Fruit fly (Drosophila melanogaster) whole organism, embryonic: ENCODE results near the gene Cep97.

Source experiments
- BEAF-32 ChIP-seq: fragments of 200-800 bp; sonication (Bioruptor generic); optimal IDR thresholded peaks from 3 replicates; lab custom pipeline; 2017; ENCODE audit warnings: missing biosample characterization, missing genetic modification characterization, mild to moderate bottlenecking, moderate library complexity, missing genetic modification reagents
- CG1024 ChIP-seq: fragments of 200-800 bp; sonication (Bioruptor generic); IDR thresholded peaks from 2 replicates; pipeline ENCODE4 v1.3.6; 2022; ENCODE audit warnings: missing biosample characterization, missing genetic modification characterization
- CG10366 ChIP-seq: fragments of 200-800 bp; sonication (Bioruptor generic); IDR thresholded peaks from 2 replicates; pipeline ENCODE4 v1.3.6; 2022; ENCODE audit warnings: missing biosample characterization, missing genetic modification characterization
- CG10565 ChIP-seq: fragments of 200-800 bp; sonication (Bioruptor generic); optimal IDR thresholded peaks from 3 replicates; lab custom pipeline; 2016; ENCODE audit warnings: missing biosample characterization, mild to moderate bottlenecking, missing genetic modification characterization
- CG11093 ChIP-seq: fragments of 200-800 bp; sonication (Bioruptor generic); IDR thresholded peaks from 3 replicates; pipeline ENCODE4 v1.3.6; 2022; ENCODE audit warnings: missing biosample characterization, missing genetic modification characterization
- CG12744 ChIP-seq: fragments of 200-800 bp; sonication (Bioruptor generic); optimal IDR thresholded peaks from 2 replicates; lab custom pipeline; 2016; ENCODE audit warnings: missing biosample characterization, missing genetic modification characterization
- CG14710 ChIP-seq: fragments of 200-800 bp; sonication (Bioruptor generic); optimal IDR thresholded peaks from 3 replicates; lab custom pipeline; 2019; ENCODE audit warnings: missing biosample characterization, mild to moderate bottlenecking, missing genetic modification characterization, moderate library complexity
- CG16813 ChIP-seq: fragments of 200-800 bp; sonication (Bioruptor generic); IDR thresholded peaks from 3 replicates; pipeline ENCODE4 v1.3.6; 2022; ENCODE audit warnings: missing biosample characterization, missing genetic modification characterization; ENCODE audit not compliant: partially characterized antibody
- CG2712 ChIP-seq: fragments of 200-800 bp; optimal IDR thresholded peaks from 3 replicates; lab custom pipeline; 2019; ENCODE audit warnings: missing biosample characterization, mild to moderate bottlenecking, missing genetic modification characterization, moderate library complexity
- CG3995 ChIP-seq: fragments of 200-800 bp; sonication (Bioruptor generic); optimal IDR thresholded peaks from 3 replicates; lab custom pipeline; 2016; ENCODE audit warnings: missing biosample characterization, missing genetic modification characterization
- CG5245 ChIP-seq: fragments of 200-800 bp; sonication (Bioruptor generic); optimal IDR thresholded peaks from 3 replicates; lab custom pipeline; 2016; ENCODE audit warnings: missing biosample characterization, missing genetic modification characterization
- CG6654 ChIP-seq: fragments of 200-800 bp; sonication (Bioruptor generic); optimal IDR thresholded peaks from 2 replicates; lab custom pipeline; 2017; ENCODE audit warnings: missing biosample characterization, mild to moderate bottlenecking, missing genetic modification characterization
- CG6854 ChIP-seq: fragments of 200-800 bp; sonication (Bioruptor generic); optimal IDR thresholded peaks from 3 replicates; lab custom pipeline; 2017; ENCODE audit warnings: missing biosample characterization, mild to moderate bottlenecking, missing genetic modification characterization
- CG7556 ChIP-seq: fragments of 200-800 bp; sonication (Bioruptor generic); optimal IDR thresholded peaks from 2 replicates; lab custom pipeline; 2017; ENCODE audit warnings: missing biosample characterization, mild to moderate bottlenecking, missing genetic modification characterization
- CG8924 ChIP-seq: fragments of 200-800 bp; optimal IDR thresholded peaks from 3 replicates; lab custom pipeline; 2019; ENCODE audit warnings: missing biosample characterization, mild to moderate bottlenecking, missing genetic modification characterization, moderate library complexity
- CG9797 ChIP-seq: fragments of 200-800 bp; sonication (Bioruptor generic); optimal IDR thresholded peaks from 3 replicates; lab custom pipeline; 2018; ENCODE audit warnings: missing biosample characterization, mild to moderate bottlenecking, missing genetic modification characterization
- CoRest ChIP-seq: fragments of 200-800 bp; sonication (Bioruptor generic); optimal IDR thresholded peaks from 3 replicates; lab custom pipeline; 2018; ENCODE audit warnings: missing biosample characterization, mild to moderate bottlenecking, missing genetic modification characterization, moderate library complexity
- Doc3 ChIP-seq: fragments of 200-800 bp; sonication (Bioruptor generic); IDR thresholded peaks from 3 replicates; pipeline ENCODE4 v1.3.6; 2022; ENCODE audit warnings: missing biosample characterization, missing genetic modification characterization; ENCODE audit not compliant: partially characterized antibody
- Dp ChIP-seq: fragments of 200-800 bp; sonication (Bioruptor generic); optimal IDR thresholded peaks from 2 replicates; lab custom pipeline; 2018; ENCODE audit warnings: missing biosample characterization, mild to moderate bottlenecking, missing genetic modification characterization, moderate library complexity
- Hr3 ChIP-seq: fragments of 200-800 bp; sonication (Bioruptor generic); optimal IDR thresholded peaks from 3 replicates; lab custom pipeline; 2016; ENCODE audit warnings: missing biosample characterization, missing genetic modification characterization
- MBD-R2 ChIP-seq: fragments of 200-800 bp; sonication (Bioruptor generic); IDR thresholded peaks from 2 replicates; pipeline ENCODE4 v1.3.6; 2022; ENCODE audit warnings: missing biosample characterization, missing genetic modification characterization
- Med ChIP-seq: fragments of 200-800 bp; sonication (Bioruptor generic); peaks from one replicate; lab custom pipeline; 2016; ENCODE audit warnings: missing biosample characterization, missing genetic modification characterization, mild to moderate bottlenecking, inconsistent platforms, moderate library complexity
- bbx ChIP-seq: fragments of 200-800 bp; sonication (Bioruptor generic); IDR thresholded peaks from 2 replicates; pipeline ENCODE4 v1.3.6; 2022; ENCODE audit warnings: missing biosample characterization, missing genetic modification characterization; ENCODE audit not compliant: partially characterized antibody
- cato ChIP-seq: fragments of 200-800 bp; sonication (Bioruptor generic); optimal IDR thresholded peaks from 2 replicates; lab custom pipeline; 2016; ENCODE audit warnings: missing biosample characterization, missing genetic modification characterization, borderline replicate concordance
- chif ChIP-seq, 2 experiments: fragments of 200-800 bp; sonication (Bioruptor generic); optimal IDR thresholded peaks; 3 replicates each; lab custom pipeline; 2016; ENCODE audit warnings: missing biosample characterization in 2 of 2, missing genetic modification characterization in 2 of 2
- chinmo ChIP-seq: fragments of 200-800 bp; sonication (Bioruptor generic); IDR thresholded peaks from 4 replicates; pipeline ENCODE4 v1.3.6; 2022; ENCODE audit warnings: missing biosample characterization, missing genetic modification characterization; ENCODE audit not compliant: partially characterized antibody
- ewg ChIP-seq: fragments of 200-800 bp; sonication (Bioruptor generic); optimal IDR thresholded peaks from 3 replicates; lab custom pipeline; 2017; ENCODE audit warnings: mild to moderate bottlenecking, missing biosample characterization, missing genetic modification reagents, missing genetic modification characterization
- gcm2 ChIP-seq: fragments of 200-800 bp; sonication (Bioruptor generic); optimal IDR thresholded peaks from 2 replicates; lab custom pipeline; 2016; ENCODE audit warnings: missing biosample characterization, missing genetic modification characterization
- gfzf ChIP-seq: fragments of 200-800 bp; sonication (Bioruptor generic); optimal IDR thresholded peaks from 2 replicates; lab custom pipeline; 2016; ENCODE audit warnings: missing biosample characterization, mild to moderate bottlenecking, missing genetic modification characterization, moderate library complexity
- her ChIP-seq: fragments of 200-800 bp; sonication (Bioruptor generic); optimal IDR thresholded peaks from 2 replicates; lab custom pipeline; 2016; ENCODE audit warnings: missing biosample characterization, missing genetic modification characterization
- ind ChIP-seq: fragments of 200-800 bp; sonication (Bioruptor generic); optimal IDR thresholded peaks from 3 replicates; lab custom pipeline; 2016; ENCODE audit warnings: missing biosample characterization, missing genetic modification characterization
- inv ChIP-seq: fragments of 200-800 bp; sonication (Bioruptor generic); IDR thresholded peaks from 2 replicates; pipeline ENCODE4 v1.3.6; 2022; ENCODE audit warnings: missing biosample characterization, missing genetic modification characterization; ENCODE audit not compliant: partially characterized antibody
- jing ChIP-seq: fragments of 200-800 bp; sonication (Bioruptor generic); optimal IDR thresholded peaks from 2 replicates; lab custom pipeline; 2018; ENCODE audit warnings: missing biosample characterization, mild to moderate bottlenecking, missing genetic modification characterization
- knrl ChIP-seq: fragments of 200-800 bp; sonication (Bioruptor generic); IDR thresholded peaks from 3 replicates; pipeline ENCODE4 v1.3.6; 2022; ENCODE audit warnings: missing biosample characterization, missing genetic modification characterization; ENCODE audit not compliant: partially characterized antibody
- lab ChIP-seq: fragments of 200-800 bp; sonication (Bioruptor generic); optimal IDR thresholded peaks from 3 replicates; lab custom pipeline; 2017; ENCODE audit warnings: missing biosample characterization, missing genetic modification characterization, mild to moderate bottlenecking, moderate library complexity, missing genetic modification reagents
- nerfin-2 ChIP-seq: fragments of 200-800 bp; sonication (Bioruptor generic); IDR thresholded peaks from 2 replicates; pipeline ENCODE4 v1.3.6; 2022; ENCODE audit warnings: missing biosample characterization, missing genetic modification characterization; ENCODE audit not compliant: partially characterized antibody
- nmo ChIP-seq: fragments of 200-800 bp; sonication (Bioruptor generic); optimal IDR thresholded peaks from 2 replicates; lab custom pipeline; 2018; ENCODE audit warnings: missing biosample characterization, mild to moderate bottlenecking, missing genetic modification characterization, moderate library complexity
- nom ChIP-seq: fragments of 200-800 bp; sonication (Bioruptor generic); optimal IDR thresholded peaks from 2 replicates; lab custom pipeline; 2017; ENCODE audit warnings: missing biosample characterization, missing genetic modification characterization, mild to moderate bottlenecking, moderate library complexity, missing genetic modification reagents
- pho ChIP-seq: fragments of 200-800 bp; sonication (Bioruptor generic); optimal IDR thresholded peaks from 2 replicates; lab custom pipeline; 2016; ENCODE audit warnings: missing biosample characterization, missing genetic modification characterization
- pzg ChIP-seq: fragments of 200-800 bp; sonication (Bioruptor generic); optimal IDR thresholded peaks from 3 replicates; lab custom pipeline; 2018; ENCODE audit warnings: missing biosample characterization, mild to moderate bottlenecking, missing genetic modification characterization, moderate library complexity
- ro ChIP-seq: fragments of 200-800 bp; sonication (Bioruptor generic); IDR thresholded peaks from 2 replicates; pipeline ENCODE4 v1.3.6; 2022; ENCODE audit warnings: missing biosample characterization, missing genetic modification characterization
- sens ChIP-seq: fragments of 200-800 bp; sonication (Bioruptor generic); peaks from one replicate; lab custom pipeline; 2016; ENCODE audit warnings: missing biosample characterization, missing genetic modification characterization
- sens-2 ChIP-seq: fragments of 200-800 bp; sonication (Bioruptor generic); IDR thresholded peaks from 2 replicates; pipeline ENCODE4 v1.3.6; 2022; ENCODE audit warnings: missing biosample characterization, missing genetic modification characterization
- shn ChIP-seq: fragments of 200-800 bp; sonication (Bioruptor generic); optimal IDR thresholded peaks from 3 replicates; lab custom pipeline; 2016; ENCODE audit warnings: missing biosample characterization, missing genetic modification characterization
- sisA ChIP-seq: fragments of 200-800 bp; sonication (Bioruptor generic); IDR thresholded peaks from 2 replicates; pipeline ENCODE4 v1.3.6; 2022; ENCODE audit warnings: missing biosample characterization, missing genetic modification characterization
- tio ChIP-seq: fragments of 200-800 bp; sonication (Bioruptor generic); optimal IDR thresholded peaks from 2 replicates; lab custom pipeline; 2017; ENCODE audit warnings: missing biosample characterization, missing genetic modification characterization, inconsistent platforms
- twi ChIP-seq: fragments of 200-800 bp; optimal IDR thresholded peaks from 2 replicates; lab custom pipeline; 2019; ENCODE audit warnings: missing biosample characterization, mild to moderate bottlenecking, missing genetic modification characterization, moderate library complexity
- usp ChIP-seq: fragments of >200 bp; optimal IDR thresholded peaks from 2 replicates; lab custom pipeline; 2017; ENCODE audit warnings: missing biosample characterization, missing genetic modification characterization
- zen ChIP-seq: fragments of 200-800 bp; sonication (Bioruptor generic); optimal IDR thresholded peaks from 3 replicates; lab custom pipeline; 2018; ENCODE audit warnings: missing biosample characterization, mild to moderate bottlenecking, missing genetic modification characterization, moderate library complexity

Gene Cep97

DNA sequence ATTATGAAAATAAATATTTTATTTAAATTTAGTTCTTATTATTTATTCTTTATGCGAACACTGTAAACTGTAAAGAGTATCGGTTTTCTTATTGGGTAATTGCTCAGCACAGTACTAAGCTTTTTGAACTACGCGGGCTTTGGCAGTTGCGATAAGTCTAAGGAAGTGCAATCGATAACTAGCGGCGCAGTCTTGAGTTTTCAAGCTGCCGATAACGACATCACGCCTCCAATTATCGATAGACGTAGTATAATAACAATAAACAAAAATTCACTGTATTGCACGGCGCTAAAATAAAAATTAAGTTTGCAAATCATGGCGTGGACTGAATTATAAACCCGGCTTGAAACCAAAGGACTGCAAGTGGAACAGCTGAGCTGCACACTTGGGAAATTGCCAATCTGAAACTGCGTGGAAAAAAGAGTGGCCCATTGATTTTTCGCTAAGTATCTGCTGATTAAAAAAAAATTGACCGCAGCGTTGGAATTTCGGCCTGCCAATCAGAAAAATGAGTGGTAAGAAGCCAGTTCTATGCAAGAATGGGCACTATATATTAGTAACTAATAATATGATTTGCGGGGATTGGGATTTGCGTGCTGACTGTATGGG is at the start of gene Cep97 (continued):
- TF ChIP-seq CoRest (tag; lab: Kevin White, UChicago), result peak; percentile 37
- TF ChIP-seq gfzf (GFP tag; lab: Kevin White, UChicago), result peak; percentile 54
- no peak for TF ChIP-seq pho (GFP tag; lab: Kevin White, UChicago)
- peak; percentile 21 for TF ChIP-seq CG8924 (tag; lab: Kevin White, UChicago)
- no peak for TF ChIP-seq sens-2 (GFP tag; lab: Robert Waterston, UW)
- TF ChIP-seq shn (GFP tag; lab: Kevin White, UChicago), result no peak
- no peak for TF ChIP-seq CG10565 (GFP tag; lab: Kevin White, UChicago)
- TF ChIP-seq BEAF-32 (GFP tag; lab: Kevin White, UChicago), result peak; percentile 69
- peak; percentile 41; the same call in 1 of the 2 replicates for TF ChIP-seq MBD-R2
- no peak for TF ChIP-seq zen
- peak; percentile 20 for TF ChIP-seq CG14710
- peak; percentile 18 for TF ChIP-seq ewg (GFP tag; lab: Kevin White, UChicago)
- TF ChIP-seq jing (GFP tag; lab: Kevin White, UChicago), result no peak
- TF ChIP-seq CG10366 (GFP tag; lab: Robert Waterston, UW), result no peak
- peak; percentile 99 for TF ChIP-seq her (GFP tag; lab: Kevin White, UChicago)
- no peak for TF ChIP-seq sisA (GFP tag; lab: Robert Waterston, UW)
- no peak for TF ChIP-seq CG6854 (GFP tag; lab: Kevin White, UChicago)
- no peak for TF ChIP-seq Hr3
- TF ChIP-seq ind, result no peak
- TF ChIP-seq nerfin-2 (GFP tag; lab: Robert Waterston, UW), result peak; percentile 97
- peak; percentile 63 for TF ChIP-seq Doc3 (GFP tag; lab: Robert Waterston, UW)
- no peak for TF ChIP-seq twi (tag; lab: Kevin White, UChicago)
- no peak for TF ChIP-seq CG12744 (GFP tag; lab: Kevin White, UChicago)
- peak; percentile 29 for TF ChIP-seq Med (GFP tag; lab: Kevin White, UChicago)
- TF ChIP-seq nmo (GFP tag; lab: Kevin White, UChicago), result peak; percentile 20
- peak; percentile 96 for TF ChIP-seq bbx (GFP tag; lab: Robert Waterston, UW)
- peak; percentile 57 for TF ChIP-seq pzg
- TF ChIP-seq CG5245 (GFP tag; lab: Kevin White, UChicago), result no peak
- no peak for TF ChIP-seq cato (GFP tag; lab: Kevin White, UChicago)
- peak; percentile 54 for TF ChIP-seq sens
- TF ChIP-seq chif (GFP tag; optimal IDR thresholded peaks at IDR 0.05; lab: Kevin White, UChicago), result no peak
- TF ChIP-seq usp (GFP tag; lab: Kevin White, UChicago), result no peak
- TF ChIP-seq ro, result no peak
- no peak for TF ChIP-seq CG6654 (GFP tag; lab: Kevin White, UChicago)
- TF ChIP-seq knrl (GFP tag; lab: Robert Waterston, UW), result peak; percentile 79
- TF ChIP-seq CG9797, result peak; percentile 1
- TF ChIP-seq inv (GFP tag; lab: Robert Waterston, UW), result peak; percentile 65
- no peak for TF ChIP-seq gcm2 (GFP tag; lab: Kevin White, UChicago)
- TF ChIP-seq nom (GFP tag; lab: Kevin White, UChicago), result no peak
- peak; percentile 23 for TF ChIP-seq CG2712
- peak; percentile 94 for TF ChIP-seq Dp (GFP tag; lab: Kevin White, UChicago)
- TF ChIP-seq lab (GFP tag; lab: Kevin White, UChicago), result no peak
- no peak for TF ChIP-seq CG11093 (GFP tag; lab: Robert Waterston, UW)
- TF ChIP-seq CG1024 (GFP tag; lab: Robert Waterston, UW), result no peak
- TF ChIP-seq chinmo, result peak; percentile 93; the same call in 3 of the 4 replicates
- no peak for TF ChIP-seq CG7556 (GFP tag; lab: Kevin White, UChicago)
- TF ChIP-seq tio (GFP tag; lab: Kevin White, UChicago), result no peak
- TF ChIP-seq CG16813, result peak; percentile 88
- TF ChIP-seq CG3995, result peak; percentile 90
